Worm (Caenorhabditis elegans) whole organism, L4/young adult: ENCODE data around the gene K10H10.13.

Source experiments
- W03F9.2 ChIP-seq: fragments of 150-350 bp; optimal IDR thresholded peaks from 2 replicates; lab custom pipeline; 2014; ENCODE audit warnings: missing biosample characterization, missing genetic modification characterization
- dao-5 ChIP-seq: sonication (generic microtip); optimal IDR thresholded peaks from 2 replicates; lab custom pipeline; 2016; ENCODE audit warnings: missing genotype, missing genetic modification characterization, moderate library complexity, missing compliant biosample characterization
- him-1 ChIP-seq: sonication (generic microtip); optimal IDR thresholded peaks from 2 replicates; lab custom pipeline; 2016; ENCODE audit warnings: missing genotype, missing genetic modification reagents, missing genetic modification characterization, missing compliant biosample characterization

K10H10.13 gene

DNA sequence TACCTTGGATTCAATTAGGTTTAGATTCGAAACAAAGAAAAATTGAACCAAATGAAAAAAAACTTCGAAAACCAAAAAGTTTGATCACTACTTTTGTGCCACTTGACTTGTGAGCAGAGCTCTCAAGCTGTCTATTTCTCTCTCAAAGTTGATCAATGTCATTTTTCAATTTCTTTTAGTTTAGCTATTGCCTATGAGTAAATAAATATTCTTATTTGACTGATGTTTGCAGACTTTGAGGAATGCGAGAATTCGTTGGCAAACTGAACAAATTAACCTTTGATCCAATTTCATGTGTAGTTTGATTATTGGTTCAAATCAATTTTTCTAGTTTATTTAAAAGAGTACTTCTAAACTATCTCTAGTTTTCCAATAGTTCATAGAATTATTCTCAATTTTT is 27.3 kb downstream of the K10H10.13 start:
- no peak for TF ChIP-seq him-1 (tag; lab: Kevin White, UChicago)
- TF ChIP-seq W03F9.2 (tag; lab: Kevin White, UChicago) = no peak
- TF ChIP-seq dao-5 (tag; lab: Kevin White, UChicago) = no peak

DNA sequence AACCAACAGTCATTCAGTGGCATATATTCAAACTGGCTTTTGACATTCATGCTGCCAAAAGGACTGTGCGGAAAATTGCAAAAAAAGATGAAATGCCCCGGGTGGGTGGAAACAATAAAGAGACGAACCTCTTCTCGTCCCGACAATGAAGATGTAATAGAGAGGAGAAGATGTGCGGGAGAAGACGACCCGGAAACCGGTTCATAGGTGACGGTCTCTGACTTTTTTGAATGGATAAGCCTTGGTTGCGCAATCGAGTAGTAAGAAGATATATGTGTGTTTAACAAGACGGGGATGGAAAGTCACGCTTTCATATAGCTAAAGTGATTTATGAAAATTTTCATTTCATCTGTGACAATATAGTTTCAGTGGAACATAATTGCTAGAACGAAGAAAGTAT is 30.3 kb downstream of the K10H10.13 start:
- TF ChIP-seq W03F9.2 (tag; lab: Kevin White, UChicago) (no peak), him-1 (tag; lab: Kevin White, UChicago) (no peak), dao-5 (tag; lab: Kevin White, UChicago) (no peak)

DNA sequence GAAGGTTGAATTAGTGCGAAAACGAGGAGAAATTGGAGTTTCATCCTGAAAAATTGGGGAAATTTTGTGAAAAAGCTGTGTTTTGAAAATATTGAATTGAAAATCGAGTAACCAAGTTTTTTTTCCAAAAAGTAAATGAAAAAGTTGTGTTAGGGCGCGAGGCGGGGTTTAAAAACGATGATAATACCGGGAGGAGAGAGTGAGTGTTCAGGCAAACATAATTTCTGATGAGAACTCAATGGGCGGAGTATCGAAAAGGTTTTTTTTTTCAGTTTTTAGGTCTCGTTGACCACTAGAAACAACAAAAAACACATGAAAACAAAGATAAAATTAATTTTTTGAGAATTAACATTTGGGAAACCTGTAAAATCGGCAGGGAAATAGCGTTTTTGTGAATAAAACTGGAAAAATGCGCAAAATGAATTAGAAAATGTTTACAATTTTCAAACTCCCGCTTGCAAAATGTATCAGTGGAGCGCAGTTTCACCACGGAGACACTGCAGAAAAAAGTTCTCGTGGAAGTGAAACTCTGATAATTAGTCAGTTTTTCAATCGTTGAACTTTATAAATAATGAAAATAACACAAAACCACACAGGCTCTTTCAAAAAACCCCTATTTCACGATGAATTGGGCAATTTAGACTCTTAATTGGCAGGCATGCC is 31.4 kb downstream of the K10H10.13 start, which contains the start of gene C13B4.1:
Gene C13B4.1 (minus strand): TSS at position 51 of the 663 bp plus-strand sequence.
- TF ChIP-seq W03F9.2 (tag; lab: Kevin White, UChicago) = no peak
- no peak for TF ChIP-seq him-1 (tag; lab: Kevin White, UChicago)
- no peak for TF ChIP-seq dao-5 (tag; lab: Kevin White, UChicago)

DNA sequence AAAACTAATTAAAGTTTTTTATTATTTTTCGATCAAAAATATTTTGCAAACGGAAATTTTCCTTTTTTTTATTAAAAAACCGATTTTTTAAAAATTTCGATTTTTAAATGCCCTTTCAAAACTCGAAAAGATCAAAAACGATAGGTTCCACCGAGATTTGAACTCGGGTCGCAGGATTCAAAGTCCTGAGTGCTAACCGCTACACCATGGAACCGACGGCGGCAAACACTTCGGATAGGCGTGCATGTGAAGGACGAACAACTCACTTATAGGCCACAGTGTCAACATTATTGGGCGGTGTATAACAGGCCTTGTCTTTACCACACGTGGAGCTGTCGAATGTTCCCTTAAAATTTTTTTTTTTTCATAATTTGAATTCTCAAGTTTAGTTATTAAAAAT is 36.4 kb downstream of the K10H10.13 start:
- TF ChIP-seq him-1 (tag; lab: Kevin White, UChicago) (no peak), dao-5 (tag; lab: Kevin White, UChicago) (no peak), W03F9.2 (tag; lab: Kevin White, UChicago) (no peak)

DNA sequence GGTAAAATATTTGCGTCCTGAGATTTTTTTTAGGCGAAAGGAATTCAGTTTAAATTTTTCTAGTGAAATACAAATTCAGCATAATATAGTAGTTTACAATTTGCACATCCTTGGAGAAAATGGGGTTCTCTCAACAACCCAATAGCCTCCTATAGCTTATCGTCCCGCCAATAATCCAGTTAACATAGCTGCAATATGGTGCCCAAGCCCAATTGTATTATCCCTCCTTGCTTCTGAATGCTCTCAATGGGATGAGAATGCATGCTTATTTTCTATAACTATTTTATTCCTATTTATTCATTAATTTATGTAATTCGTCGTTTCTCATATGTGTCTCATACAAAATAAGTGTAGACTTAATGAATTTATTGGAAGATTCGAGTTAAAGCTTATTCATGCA is 41.1 kb downstream of the K10H10.13 start:
- no peak for TF ChIP-seq dao-5 (tag; lab: Kevin White, UChicago)
- TF ChIP-seq W03F9.2 (tag; lab: Kevin White, UChicago) = no peak
- TF ChIP-seq him-1 (tag; lab: Kevin White, UChicago) = no peak
